Worm (Caenorhabditis elegans) whole organism, L1 larva: ENCODE data around the gene ZK354.6.

Experiments
- elt-2 ChIP-seq: sonication (generic microtip); optimal IDR thresholded peaks from 2 replicates; lab custom pipeline; 2016; ENCODE audit warnings: missing genetic modification characterization, mild to moderate bottlenecking, inconsistent platforms, missing compliant biosample characterization, missing genetic modification reagents
- lin-35 ChIP-seq, 2 experiments: fragments of 150-350 bp; optimal IDR thresholded peaks; 2 replicates each; lab custom pipeline; 2014; ENCODE audit warnings: missing biosample characterization in 2 of 2, missing genetic modification characterization in 2 of 2, missing genetic modification reagents in 2 of 2
- tbx-2 ChIP-seq: sonication (generic microtip); optimal IDR thresholded peaks from 2 replicates; lab custom pipeline; 2016; ENCODE audit warnings: missing genetic modification characterization, missing compliant biosample characterization

DNA sequence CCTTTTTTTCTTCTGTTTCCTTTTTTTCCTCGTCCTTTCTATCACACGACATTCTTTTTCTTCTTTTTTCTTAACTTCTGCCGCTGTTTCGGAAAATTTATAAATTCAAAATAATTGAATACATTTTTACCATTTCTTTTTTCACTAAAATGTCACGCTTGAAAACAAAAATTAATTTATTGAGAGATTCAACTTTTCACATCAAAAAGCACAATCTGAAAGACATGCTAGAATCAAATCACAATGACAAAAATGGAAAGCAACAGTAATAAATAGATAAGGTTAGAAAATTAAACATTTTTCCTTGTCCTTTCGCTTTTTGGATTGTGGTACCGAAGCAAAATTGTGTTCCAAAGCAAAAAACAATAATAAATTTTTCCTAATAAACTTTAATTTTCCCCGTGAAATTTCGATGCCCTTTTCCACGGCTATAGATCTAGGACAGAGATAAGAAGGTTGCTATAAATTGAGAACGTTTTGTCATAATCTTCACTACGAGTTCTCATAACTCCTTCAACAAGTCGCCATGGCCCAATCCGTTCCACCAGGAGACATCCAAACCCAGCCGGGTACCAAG lies at the start of gene ZK354.6, which contains the start of gene msp-113:
- TF ChIP-seq lin-35 (GFP tag; optimal IDR thresholded peaks at IDR 0.05; lab: Kevin White, UChicago) (no peak), elt-2 (tag; lab: Kevin White, UChicago) (no peak), tbx-2 (tag; lab: Kevin White, UChicago) (no peak)
